Worm (Caenorhabditis elegans) whole organism, midembryonic: ENCODE data around the gene unc-6.

Source experiments
- T22C8.4 ChIP-seq: fragments of 200-800 bp; sonication (Bioruptor generic); IDR thresholded peaks from 2 replicates; pipeline ENCODE4 v1.3.6; 2022; ENCODE audit warnings: missing genetic modification characterization, missing compliant biosample characterization
- cog-1 ChIP-seq: sonication (generic microtip); optimal IDR thresholded peaks from 2 replicates; lab custom pipeline; 2016; ENCODE audit warnings: missing genetic modification characterization, missing compliant biosample characterization
- flt-1 ChIP-seq: fragments of 200-800 bp; sonication (Bioruptor generic); IDR thresholded peaks from 2 replicates; pipeline ENCODE4 v1.3.6; 2022; ENCODE audit warnings: missing genetic modification characterization, missing compliant biosample characterization
- klf-2 ChIP-seq: fragments of 200-800 bp; sonication (Bioruptor generic); conservative IDR thresholded peaks from 2 replicates; pipeline ENCODE4 v1.3.6; 2022; ENCODE audit warnings: missing genetic modification reagents, missing genetic modification characterization, missing compliant biosample characterization
- med-1 ChIP-seq: sonication (generic microtip); optimal IDR thresholded peaks from 2 replicates; lab custom pipeline; 2017; ENCODE audit warnings: missing genetic modification characterization, mild to moderate bottlenecking, missing compliant biosample characterization, antibody characterized with exemption, missing genetic modification reagents; ENCODE audit not compliant: insufficient read depth
- ref-1 ChIP-seq: fragments of 200-800 bp; sonication (Bioruptor generic); conservative IDR thresholded peaks from 2 replicates; pipeline ENCODE4 v1.3.6; 2022; ENCODE audit warnings: missing genetic modification reagents, missing genetic modification characterization, missing compliant biosample characterization
- tab-1 ChIP-seq: fragments of 200-800 bp; sonication (Bioruptor generic); IDR thresholded peaks from 2 replicates; pipeline ENCODE4 v1.3.6; 2022; ENCODE audit warnings: missing genetic modification characterization, missing compliant biosample characterization
- ztf-23 ChIP-seq: fragments of 200-800 bp; sonication (Bioruptor generic); IDR thresholded peaks from 2 replicates; pipeline ENCODE4 v1.3.6; 2022; ENCODE audit warnings: missing genetic modification reagents, missing genetic modification characterization, missing compliant biosample characterization
- ztf-29 ChIP-seq: fragments of 200-800 bp; sonication (Bioruptor generic); IDR thresholded peaks from 2 replicates; pipeline ENCODE4 v1.3.6; 2022; ENCODE audit warnings: missing genetic modification reagents, missing genetic modification characterization, missing compliant biosample characterization

The unc-6 gene

ce11 chrX:6916150-6916549, 26.7 kb downstream of the unc-6 start:
- TF ChIP-seq tab-1 (GFP tag; lab: Robert Waterston, UW), result no peak
- no peak for TF ChIP-seq klf-2 (GFP tag; lab: Robert Waterston, UW)
- no peak for TF ChIP-seq T22C8.4 (GFP tag; lab: Robert Waterston, UW)
- TF ChIP-seq med-1 (GFP tag; lab: Kevin White, UChicago), result no peak
- TF ChIP-seq cog-1, result no peak
- TF ChIP-seq flt-1 (GFP tag; lab: Robert Waterston, UW), result no peak

ce11 chrX:6920132-6920531, 30.7 kb downstream of the unc-6 start:
- TF ChIP-seq ztf-23 (GFP tag; lab: Robert Waterston, UW), result no peak
- TF ChIP-seq ztf-29, result no peak
- no peak for TF ChIP-seq med-1 (GFP tag; lab: Kevin White, UChicago)
- TF ChIP-seq klf-2 (GFP tag; lab: Robert Waterston, UW), result no peak
- no peak for TF ChIP-seq ref-1
- no peak for TF ChIP-seq flt-1 (GFP tag; lab: Robert Waterston, UW)
- no peak for TF ChIP-seq tab-1 (GFP tag; lab: Robert Waterston, UW)
- TF ChIP-seq cog-1, result no peak
- TF ChIP-seq T22C8.4 (GFP tag; lab: Robert Waterston, UW), result no peak

ce11 chrX:6924461-6924860, 35.0 kb downstream of the unc-6 start, which contains the start of gene otpl-3:
TSS of gene otpl-3 (minus strand) at chrX:6924764.
- TF ChIP-seq klf-2 (GFP tag; lab: Robert Waterston, UW), result no peak
- TF ChIP-seq med-1 (GFP tag; lab: Kevin White, UChicago), result no peak
- no peak for TF ChIP-seq ztf-23 (GFP tag; lab: Robert Waterston, UW)
- no peak for TF ChIP-seq T22C8.4 (GFP tag; lab: Robert Waterston, UW)
- TF ChIP-seq ztf-29, result no peak
- TF ChIP-seq ref-1, result no peak
- no peak for TF ChIP-seq cog-1
- no peak for TF ChIP-seq flt-1 (GFP tag; lab: Robert Waterston, UW)
- no peak for TF ChIP-seq tab-1 (GFP tag; lab: Robert Waterston, UW)

- no peak for TF ChIP-seq tab-1 (GFP tag; lab: Robert Waterston, UW)
- TF ChIP-seq T22C8.4 (GFP tag; lab: Robert Waterston, UW), result no peak
Measured at ce11 chrX:6926952-6927351, 37.5 kb downstream of the unc-6 start.

ce11 chrX:6928578-6928977, 39.1 kb downstream of the unc-6 start, which contains the start of gene F14B8.5:
TSS of gene F14B8.5 (minus strand) at chrX:6928704.
- TF ChIP-seq T22C8.4 (GFP tag; lab: Robert Waterston, UW), result no peak
- TF ChIP-seq tab-1 (GFP tag; lab: Robert Waterston, UW), result no peak
- no peak for TF ChIP-seq klf-2 (GFP tag; lab: Robert Waterston, UW)
- TF ChIP-seq flt-1 (GFP tag; lab: Robert Waterston, UW), result no peak
- TF ChIP-seq ref-1, result no peak

ce11 chrX:6932134-6932533, 42.7 kb downstream of the unc-6 start, which contains the start of gene F14B8.6:
TSS of gene F14B8.6 (minus strand) at chrX:6932425.
- TF ChIP-seq ztf-23 (GFP tag; lab: Robert Waterston, UW) (no peak), flt-1 (GFP tag; lab: Robert Waterston, UW) (no peak), cog-1 (no peak), ref-1 (no peak), tab-1 (GFP tag; lab: Robert Waterston, UW) (no peak), klf-2 (GFP tag; lab: Robert Waterston, UW) (no peak), ztf-29 (no peak), T22C8.4 (GFP tag; lab: Robert Waterston, UW) (no peak), med-1 (GFP tag; lab: Kevin White, UChicago) (no peak)

ce11 chrX:6934453-6934852, 45.0 kb downstream of the unc-6 start:
- TF ChIP-seq flt-1 (GFP tag; lab: Robert Waterston, UW), result no peak; the same call in 1 of the 2 replicates
- no peak for TF ChIP-seq klf-2 (GFP tag; lab: Robert Waterston, UW)
- no peak for TF ChIP-seq ztf-23 (GFP tag; lab: Robert Waterston, UW)
- TF ChIP-seq ztf-29, result no peak
- no peak for TF ChIP-seq cog-1
- TF ChIP-seq T22C8.4 (GFP tag; lab: Robert Waterston, UW), result no peak
- no peak for TF ChIP-seq tab-1 (GFP tag; lab: Robert Waterston, UW)
- TF ChIP-seq med-1 (GFP tag; lab: Kevin White, UChicago), result no peak
- no peak for TF ChIP-seq ref-1

ce11 chrX:6935430-6935829, 46.0 kb downstream of the unc-6 start, which contains the start of gene C16E9.2:
TSS of gene C16E9.2 (plus strand) at chrX:6935730.
- TF ChIP-seq flt-1 (GFP tag; lab: Robert Waterston, UW), result no peak
- TF ChIP-seq tab-1 (GFP tag; lab: Robert Waterston, UW), result no peak
- no peak for TF ChIP-seq ztf-23 (GFP tag; lab: Robert Waterston, UW)
- TF ChIP-seq ref-1, result no peak
- TF ChIP-seq T22C8.4 (GFP tag; lab: Robert Waterston, UW), result no peak
- no peak for TF ChIP-seq cog-1
- TF ChIP-seq ztf-29, result no peak
- no peak for TF ChIP-seq klf-2 (GFP tag; lab: Robert Waterston, UW)
- TF ChIP-seq med-1 (GFP tag; lab: Kevin White, UChicago), result no peak

ce11 chrX:6937742-6938141, 48.3 kb downstream of the unc-6 start:
- TF ChIP-seq ztf-29 (no peak), tab-1 (GFP tag; lab: Robert Waterston, UW) (no peak), cog-1 (no peak), flt-1 (GFP tag; lab: Robert Waterston, UW) (no peak), ztf-23 (GFP tag; lab: Robert Waterston, UW) (no peak), T22C8.4 (GFP tag; lab: Robert Waterston, UW) (no peak), klf-2 (GFP tag; lab: Robert Waterston, UW) (no peak), med-1 (GFP tag; lab: Kevin White, UChicago) (no peak), ref-1 (no peak)

ce11 chrX:6939917-6940316, 50.4 kb downstream of the unc-6 start, which contains the start of gene C16E9.1:
TSS of gene C16E9.1 (plus strand) at chrX:6940217.
- TF ChIP-seq ztf-29 (no peak), med-1 (GFP tag; lab: Kevin White, UChicago) (no peak)
